Fruit fly (Drosophila melanogaster) whole organism, embryonic: Measurements from ENCODE around the gene Dhdds.
A peak's percentile ranks its signal among the peaks of the same experiment; 100 is the strongest.

Experiments used
- CG10543 ChIP-seq: fragments of 200-800 bp; sonication (Bioruptor generic); optimal IDR thresholded peaks from 3 replicates; lab custom pipeline; 2017; ENCODE audit warnings: missing biosample characterization, mild to moderate bottlenecking, missing genetic modification characterization, moderate library complexity
- CG11696 ChIP-seq: fragments of 200-800 bp; sonication (Bioruptor generic); IDR thresholded peaks from 2 replicates; pipeline ENCODE4 v1.3.6; 2022; ENCODE audit warnings: missing biosample characterization, missing genetic modification characterization
- CG12299 ChIP-seq: fragments of 200-800 bp; sonication (Bioruptor generic); optimal IDR thresholded peaks from 2 replicates; lab custom pipeline; 2018; ENCODE audit warnings: missing biosample characterization, mild to moderate bottlenecking, missing genetic modification characterization
- CG14965 ChIP-seq: fragments of 200-800 bp; sonication (Bioruptor generic); optimal IDR thresholded peaks from 2 replicates; lab custom pipeline; 2016; ENCODE audit warnings: missing biosample characterization, missing genetic modification characterization, borderline replicate concordance
- CG1529 ChIP-seq: fragments of 200-800 bp; sonication (Bioruptor generic); optimal IDR thresholded peaks from 3 replicates; lab custom pipeline; 2018; ENCODE audit warnings: missing biosample characterization, missing genetic modification characterization
- CG1603 ChIP-seq: fragments of 200-800 bp; sonication (Bioruptor generic); optimal IDR thresholded peaks from 2 replicates; lab custom pipeline; 2019; ENCODE audit warnings: missing biosample characterization, mild to moderate bottlenecking, missing genetic modification characterization, moderate library complexity
- CG16863 ChIP-seq: fragments of 200-800 bp; sonication (Bioruptor generic); optimal IDR thresholded peaks from 3 replicates; lab custom pipeline; 2016; ENCODE audit warnings: missing biosample characterization, missing genetic modification characterization
- CG17568 ChIP-seq: fragments of 200-800 bp; sonication (Bioruptor generic); optimal IDR thresholded peaks from 2 replicates; lab custom pipeline; 2018; ENCODE audit warnings: missing biosample characterization, mild to moderate bottlenecking, missing genetic modification characterization, moderate library complexity
- CG17829 ChIP-seq: fragments of 200-800 bp; optimal IDR thresholded peaks from 2 replicates; lab custom pipeline; 2019; ENCODE audit warnings: missing biosample characterization, mild to moderate bottlenecking, missing genetic modification characterization, moderate library complexity
- CG17912 ChIP-seq: fragments of 200-800 bp; sonication (Bioruptor generic); optimal IDR thresholded peaks from 2 replicates; lab custom pipeline; 2018; ENCODE audit warnings: missing biosample characterization, mild to moderate bottlenecking, missing genetic modification characterization
- CG2116 ChIP-seq: fragments of 200-800 bp; sonication (Bioruptor generic); optimal IDR thresholded peaks from 3 replicates; lab custom pipeline; 2018; ENCODE audit warnings: missing biosample characterization, mild to moderate bottlenecking, missing genetic modification characterization
- CG30431 ChIP-seq: fragments of 200-800 bp; sonication (Bioruptor generic); optimal IDR thresholded peaks from 2 replicates; lab custom pipeline; 2017; ENCODE audit warnings: missing biosample characterization, missing genetic modification characterization
- CG32767 ChIP-seq: fragments of 200-800 bp; sonication (Bioruptor generic); IDR thresholded peaks from 2 replicates; pipeline ENCODE4 v1.3.6; 2022; ENCODE audit warnings: missing biosample characterization, missing genetic modification characterization
- CG3995 ChIP-seq: fragments of 200-800 bp; sonication (Bioruptor generic); optimal IDR thresholded peaks from 3 replicates; lab custom pipeline; 2016; ENCODE audit warnings: missing biosample characterization, missing genetic modification characterization
- CG5180 ChIP-seq: fragments of 200-800 bp; sonication (Bioruptor generic); optimal IDR thresholded peaks from 3 replicates; lab custom pipeline; 2017; ENCODE audit warnings: missing biosample characterization, missing genetic modification characterization, mild to moderate bottlenecking, moderate library complexity, missing genetic modification reagents
- Dad ChIP-seq: fragments of 200-800 bp; sonication (Bioruptor generic); optimal IDR thresholded peaks from 3 replicates; lab custom pipeline; 2016; ENCODE audit warnings: missing biosample characterization, missing genetic modification characterization
- Dll ChIP-seq: fragments of 200-800 bp; sonication (Bioruptor generic); IDR thresholded peaks from 4 replicates; pipeline ENCODE4 v1.3.6; 2022; ENCODE audit warnings: missing biosample characterization, missing genetic modification characterization; ENCODE audit not compliant: partially characterized antibody
- Fer2 ChIP-seq: fragments of 200-800 bp; sonication (Bioruptor generic); optimal IDR thresholded peaks from 2 replicates; lab custom pipeline; 2018; ENCODE audit warnings: missing biosample characterization, mild to moderate bottlenecking, missing genetic modification characterization, moderate library complexity
- GATAe ChIP-seq: fragments of 200-800 bp; sonication (Bioruptor generic); conservative IDR thresholded peaks from 2 replicates; pipeline ENCODE4 v1.3.6; 2022; ENCODE audit warnings: missing biosample characterization, missing genetic modification characterization
- Gug ChIP-seq: fragments of 200-800 bp; sonication (Bioruptor generic); IDR thresholded peaks from 4 replicates; pipeline ENCODE4 v1.3.6; 2022; ENCODE audit warnings: missing biosample characterization, missing genetic modification characterization
- HLHmδ ChIP-seq: fragments of 200-800 bp; sonication (Bioruptor generic); optimal IDR thresholded peaks from 2 replicates; lab custom pipeline; 2018; ENCODE audit warnings: missing biosample characterization, mild to moderate bottlenecking, missing genetic modification characterization, moderate library complexity
- Lhr ChIP-seq: fragments of 200-800 bp; sonication (Bioruptor generic); optimal IDR thresholded peaks from 3 replicates; lab custom pipeline; 2017; ENCODE audit warnings: mild to moderate bottlenecking, missing biosample characterization, missing genetic modification reagents, missing genetic modification characterization
- MESR4 ChIP-seq: fragments of 200-800 bp; sonication (Bioruptor generic); optimal IDR thresholded peaks from 2 replicates; lab custom pipeline; 2018; ENCODE audit warnings: missing biosample characterization, mild to moderate bottlenecking, missing genetic modification characterization, moderate library complexity
- Mad ChIP-seq: fragments of 200-800 bp; sonication (Bioruptor generic); optimal IDR thresholded peaks from 2 replicates; lab custom pipeline; 2016; ENCODE audit warnings: missing biosample characterization, missing genetic modification characterization
- NC2α ChIP-seq: fragments of 200-800 bp; sonication (Bioruptor generic); optimal IDR thresholded peaks from 2 replicates; lab custom pipeline; 2016; ENCODE audit warnings: missing biosample characterization, missing genetic modification characterization
- Nf-YA ChIP-seq: fragments of 200-800 bp; sonication (Bioruptor generic); IDR thresholded peaks from 2 replicates; pipeline ENCODE4 v1.3.6; 2022; ENCODE audit warnings: missing biosample characterization, missing genetic modification characterization
- Poxn ChIP-seq: fragments of 200-800 bp; sonication (Bioruptor generic); IDR thresholded peaks from 2 replicates; pipeline ENCODE4 v1.3.6; 2022; ENCODE audit warnings: missing biosample characterization, missing genetic modification characterization
- amos ChIP-seq: fragments of 200-800 bp; sonication (Bioruptor generic); IDR thresholded peaks from 2 replicates; pipeline ENCODE4 v1.3.6; 2022; ENCODE audit warnings: missing biosample characterization, missing genetic modification characterization; ENCODE audit not compliant: partially characterized antibody
- btn ChIP-seq: fragments of 200-800 bp; sonication (Bioruptor generic); optimal IDR thresholded peaks from 2 replicates; lab custom pipeline; 2016; ENCODE audit warnings: missing biosample characterization, missing genetic modification characterization
- chm ChIP-seq: fragments of 200-800 bp; sonication (Bioruptor generic); IDR thresholded peaks from 2 replicates; pipeline ENCODE4 v1.3.6; 2022; ENCODE audit warnings: missing biosample characterization, missing genetic modification characterization
- ci ChIP-seq: fragments of 200-800 bp; sonication (Bioruptor generic); IDR thresholded peaks from 3 replicates; pipeline ENCODE4 v1.3.6; 2022; ENCODE audit warnings: missing biosample characterization, missing genetic modification characterization
- dm ChIP-seq: fragments of 200-800 bp; sonication (Bioruptor generic); optimal IDR thresholded peaks from 3 replicates; lab custom pipeline; 2016; ENCODE audit warnings: missing biosample characterization, missing genetic modification characterization
- ftz-f1 ChIP-seq: fragments of 200-800 bp; sonication (Bioruptor generic); optimal IDR thresholded peaks from 2 replicates; lab custom pipeline; 2016; ENCODE audit warnings: missing biosample characterization, missing genetic modification characterization
- fu2 ChIP-seq: fragments of 200-800 bp; sonication (Bioruptor generic); optimal IDR thresholded peaks from 2 replicates; lab custom pipeline; 2016; ENCODE audit warnings: missing biosample characterization, missing genetic modification characterization
- hbn ChIP-seq: fragments of 200-800 bp; sonication (Bioruptor generic); IDR thresholded peaks from 2 replicates; pipeline ENCODE4 v1.3.6; 2022; ENCODE audit warnings: missing biosample characterization, missing genetic modification characterization; ENCODE audit not compliant: partially characterized antibody
- insv ChIP-seq, 2 experiments: fragments of 200-800 bp; sonication (Bioruptor generic); optimal IDR thresholded peaks; 3 replicates each; lab custom pipeline; 2016 to 2018; ENCODE audit warnings: missing biosample characterization in 2 of 2, missing genetic modification characterization in 2 of 2
- lab ChIP-seq: fragments of 200-800 bp; sonication (Bioruptor generic); optimal IDR thresholded peaks from 3 replicates; lab custom pipeline; 2017; ENCODE audit warnings: missing biosample characterization, missing genetic modification characterization, mild to moderate bottlenecking, moderate library complexity, missing genetic modification reagents
- luna ChIP-seq: fragments of 200-800 bp; sonication (Bioruptor generic); optimal IDR thresholded peaks from 2 replicates; lab custom pipeline; 2016; ENCODE audit warnings: missing biosample characterization, missing genetic modification characterization
- nau ChIP-seq: fragments of 200-800 bp; sonication (Bioruptor generic); optimal IDR thresholded peaks from 3 replicates; lab custom pipeline; 2017; ENCODE audit warnings: missing biosample characterization, mild to moderate bottlenecking, missing genetic modification characterization, missing genetic modification reagents
- nerfin-2 ChIP-seq: fragments of 200-800 bp; sonication (Bioruptor generic); IDR thresholded peaks from 2 replicates; pipeline ENCODE4 v1.3.6; 2022; ENCODE audit warnings: missing biosample characterization, missing genetic modification characterization; ENCODE audit not compliant: partially characterized antibody
- prd ChIP-seq, 3 experiments: fragments of >200 bp in 2 of 3; fragments of 200-800 bp in 1 of 3; sonication (Bioruptor generic) in 1 of 3; optimal IDR thresholded peaks in 2 of 3; IDR thresholded peaks in 1 of 3; 2 replicates in 2 of 3; 3 replicates in 1 of 3; pipeline versions ENCODE4 v1.3.6 to Lab custom; 2017 to 2022; ENCODE audit warnings: missing biosample characterization in 1 of 3, missing genetic modification characterization in 1 of 3
- pum ChIP-seq: fragments of 200-800 bp; sonication (Bioruptor generic); optimal IDR thresholded peaks from 2 replicates; lab custom pipeline; 2016; ENCODE audit warnings: missing biosample characterization, missing genetic modification characterization
- ranshi ChIP-seq: fragments of 200-800 bp; sonication (Bioruptor generic); IDR thresholded peaks from 2 replicates; pipeline ENCODE4 v1.3.6; 2022; ENCODE audit warnings: missing biosample characterization, missing genetic modification characterization
- sens-2 ChIP-seq: fragments of 200-800 bp; sonication (Bioruptor generic); IDR thresholded peaks from 2 replicates; pipeline ENCODE4 v1.3.6; 2022; ENCODE audit warnings: missing biosample characterization, missing genetic modification characterization
- sob ChIP-seq: fragments of 200-800 bp; sonication (Bioruptor generic); IDR thresholded peaks from 2 replicates; pipeline ENCODE4 v1.3.6; 2022; ENCODE audit warnings: missing biosample characterization, missing genetic modification characterization
- sr ChIP-seq: fragments of 200-800 bp; sonication (Bioruptor generic); IDR thresholded peaks from 3 replicates; pipeline ENCODE4 v1.3.6; 2022; ENCODE audit warnings: missing biosample characterization, missing genetic modification characterization
- tap ChIP-seq: fragments of 200-800 bp; optimal IDR thresholded peaks from 3 replicates; lab custom pipeline; 2019; ENCODE audit warnings: missing biosample characterization, mild to moderate bottlenecking, missing genetic modification characterization, moderate library complexity
- tio ChIP-seq: fragments of 200-800 bp; sonication (Bioruptor generic); optimal IDR thresholded peaks from 2 replicates; lab custom pipeline; 2017; ENCODE audit warnings: missing biosample characterization, missing genetic modification characterization, inconsistent platforms
- trem ChIP-seq: fragments of 200-800 bp; optimal IDR thresholded peaks from 3 replicates; lab custom pipeline; 2019; ENCODE audit warnings: missing biosample characterization, mild to moderate bottlenecking, missing genetic modification characterization, moderate library complexity
- trh ChIP-seq: fragments of 200-800 bp; sonication (Bioruptor generic); optimal IDR thresholded peaks from 2 replicates; lab custom pipeline; 2016; ENCODE audit warnings: missing biosample characterization, missing genetic modification characterization

Dhdds gene

DNA sequence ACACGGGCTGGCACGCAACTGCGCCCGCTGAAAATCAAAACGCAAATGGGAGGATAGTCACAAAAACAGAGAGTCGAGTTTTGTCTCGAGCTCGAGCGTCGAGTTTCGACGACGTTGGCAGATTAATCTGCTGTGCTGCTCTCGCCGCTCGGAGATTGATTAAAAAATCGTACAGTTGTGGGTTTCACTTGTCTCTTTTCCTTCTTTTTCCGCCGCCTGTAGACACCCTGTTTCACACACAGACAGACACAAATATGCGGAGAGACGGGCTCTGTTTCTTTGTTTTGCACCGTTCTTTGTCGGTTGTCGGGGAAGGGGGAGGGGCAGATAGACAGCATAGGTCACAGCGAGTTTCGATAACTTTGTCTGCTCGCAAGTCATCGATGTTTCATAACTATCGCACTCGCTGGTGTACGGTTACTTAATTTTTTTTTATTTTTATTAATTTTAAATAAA is 13.7 kb upstream of the Dhdds start, which contains the start of gene orion (continued):
- peak; percentile 42 for TF ChIP-seq CG2116
- peak; percentile 56 for TF ChIP-seq sob (GFP tag; lab: Robert Waterston, UW)
- TF ChIP-seq nau (GFP tag; lab: Kevin White, UChicago) = no peak
- TF ChIP-seq ci = peak; percentile 74; the same call in 1 of the 3 replicates
- no peak for TF ChIP-seq CG32767 (GFP tag; lab: Robert Waterston, UW)
- no peak for TF ChIP-seq fu2 (GFP tag; lab: Kevin White, UChicago)
- no peak for TF ChIP-seq CG11696 (GFP tag; lab: Robert Waterston, UW)
- TF ChIP-seq CG17568 (GFP tag; lab: Kevin White, UChicago) = no peak
- peak; percentile 66 for TF ChIP-seq CG10543 (GFP tag; lab: Kevin White, UChicago)
- no peak for TF ChIP-seq ftz-f1
- peak; percentile 75 for TF ChIP-seq amos (GFP tag; lab: Robert Waterston, UW)
- no peak for TF ChIP-seq btn (GFP tag; lab: Kevin White, UChicago)
- peak; percentile 48; the same call in 1 of the 2 replicates for TF ChIP-seq ranshi (GFP tag; lab: Robert Waterston, UW)
- TF ChIP-seq nerfin-2 (GFP tag; lab: Robert Waterston, UW) = peak; percentile 59
- TF ChIP-seq CG3995 (GFP tag; lab: Kevin White, UChicago) = peak; percentile 49
- no peak for TF ChIP-seq CG1603 (tag; lab: Kevin White, UChicago)
- TF ChIP-seq luna (GFP tag; lab: Kevin White, UChicago) = no peak
- TF ChIP-seq trh (GFP tag; lab: Kevin White, UChicago) = no peak
- no peak for TF ChIP-seq CG17912 (GFP tag; lab: Kevin White, UChicago)
- TF ChIP-seq CG30431 (GFP tag; lab: Kevin White, UChicago) = no peak
- TF ChIP-seq chm = peak; percentile 33; the same call in 1 of the 2 replicates
- no peak for TF ChIP-seq pum (GFP tag; lab: Kevin White, UChicago)
- TF ChIP-seq tio (GFP tag; lab: Kevin White, UChicago) = no peak
- TF ChIP-seq hbn (GFP tag; lab: Robert Waterston, UW) = peak; percentile 82
- no peak for TF ChIP-seq CG16863 (GFP tag; lab: Kevin White, UChicago)
- TF ChIP-seq CG1529 = no peak
- TF ChIP-seq Gug (GFP tag; lab: Robert Waterston, UW) = no peak
- TF ChIP-seq Poxn (GFP tag; lab: Robert Waterston, UW) = no peak
- TF ChIP-seq Lhr (GFP tag; lab: Kevin White, UChicago) = no peak
- no peak for TF ChIP-seq Nf-YA (GFP tag; lab: Robert Waterston, UW)
- no peak for TF ChIP-seq sens-2 (GFP tag; lab: Robert Waterston, UW)
- no peak for TF ChIP-seq Dad
- TF ChIP-seq NC2α (GFP tag; lab: Kevin White, UChicago) = no peak
- TF ChIP-seq Dll (GFP tag; lab: Robert Waterston, UW) = peak; percentile 87
- peak; percentile 42 for TF ChIP-seq CG17829 (tag; lab: Kevin White, UChicago)
- no peak for TF ChIP-seq dm (GFP tag; lab: Kevin White, UChicago)
- TF ChIP-seq CG5180 (GFP tag; lab: Kevin White, UChicago) = no peak
- no peak for TF ChIP-seq tap (tag; lab: Kevin White, UChicago)
- TF ChIP-seq HLHmδ (GFP tag; lab: Kevin White, UChicago) = no peak
- peak; percentile 2 for TF ChIP-seq trem
- TF ChIP-seq insv (GFP tag; optimal IDR thresholded peaks at IDR 0.05; lab: Kevin White, UChicago) = peak in 1 of 2 experiments; percentile 10
- no peak for TF ChIP-seq Fer2 (tag; lab: Kevin White, UChicago)
- TF ChIP-seq Mad (GFP tag; lab: Kevin White, UChicago) = no peak
- no peak for TF ChIP-seq lab (GFP tag; lab: Kevin White, UChicago)
- TF ChIP-seq CG12299 = no peak
- TF ChIP-seq sr (GFP tag; lab: Robert Waterston, UW) = no peak
- peak; percentile 22 for TF ChIP-seq MESR4
- no peak for TF ChIP-seq CG14965
- no peak for TF ChIP-seq prd (optimal IDR thresholded peaks at IDR 0.05; lab: Kevin White, UChicago)
- peak; percentile 20; the same call in 1 of the 3 replicates for TF ChIP-seq prd (GFP tag; IDR thresholded peaks at IDR 0.05; lab: Robert Waterston, UW)
- TF ChIP-seq GATAe (GFP tag; lab: Robert Waterston, UW) = no peak
